Fruit fly (Drosophila melanogaster) whole organism, wandering third instar larva: Measurements from ENCODE around the gene xit.
A peak's percentile ranks its signal among the peaks of the same experiment; 100 is the strongest.

Source experiments
- Abd-B ChIP-seq: fragments of >200 bp; optimal IDR thresholded peaks from 2 replicates; lab custom pipeline; 2017; ENCODE audit warnings: missing biosample characterization, missing genetic modification characterization
- CG32264 ChIP-seq: fragments of 200-800 bp; sonication (Bioruptor generic); optimal IDR thresholded peaks from 2 replicates; lab custom pipeline; 2016; ENCODE audit warnings: missing biosample characterization, missing genetic modification characterization
- CG9705 ChIP-seq: fragments of 200-800 bp; sonication (Bioruptor generic); optimal IDR thresholded peaks from 2 replicates; lab custom pipeline; 2018; ENCODE audit warnings: missing biosample characterization, mild to moderate bottlenecking, missing genetic modification characterization
- Dfd ChIP-seq: fragments of >200 bp; optimal IDR thresholded peaks from 2 replicates; lab custom pipeline; 2017; ENCODE audit warnings: missing biosample characterization, missing genetic modification characterization
- Dif ChIP-seq: fragments of 200-275, 200-300 bp; sonication (Bioruptor generic); optimal IDR thresholded peaks from 2 replicates; lab custom pipeline; 2018; ENCODE audit warnings: missing biosample characterization, missing genetic modification characterization; ENCODE audit not compliant: partially characterized antibody
- GATAd ChIP-seq: sonication (Bioruptor generic); optimal IDR thresholded peaks from 2 replicates; lab custom pipeline; 2016; ENCODE audit warnings: missing biosample characterization, missing genetic modification characterization
- HLH106 ChIP-seq: fragments of 200-800 bp; optimal IDR thresholded peaks from 3 replicates; lab custom pipeline; 2019; ENCODE audit warnings: missing biosample characterization, mild to moderate bottlenecking, missing genetic modification characterization, moderate library complexity
- Hnf4 ChIP-seq: fragments of 200-800 bp; sonication (Bioruptor generic); optimal IDR thresholded peaks from 2 replicates; lab custom pipeline; 2016; ENCODE audit warnings: missing biosample characterization, mild to moderate bottlenecking, missing genetic modification characterization
- Hr78 ChIP-seq: fragments of >200 bp; optimal IDR thresholded peaks from 2 replicates; lab custom pipeline; 2017; ENCODE audit warnings: missing biosample characterization, missing genetic modification characterization
- Hr83 ChIP-seq: fragments of 200-300 bp; sonication (Bioruptor generic); optimal IDR thresholded peaks from 2 replicates; lab custom pipeline; 2016; ENCODE audit warnings: missing biosample characterization, mild to moderate bottlenecking, missing genetic modification characterization, moderate library complexity; ENCODE audit not compliant: poor library complexity, severe bottlenecking
- Jra ChIP-seq: sonication (Bioruptor generic); optimal IDR thresholded peaks from 2 replicates; lab custom pipeline; 2016; ENCODE audit warnings: missing biosample characterization, missing genetic modification characterization
- Mio ChIP-seq: sonication (Bioruptor generic); optimal IDR thresholded peaks from 2 replicates; lab custom pipeline; 2016; ENCODE audit warnings: missing biosample characterization, missing genetic modification characterization
- Myc ChIP-seq: fragments of >200 bp; optimal IDR thresholded peaks from 2 replicates; lab custom pipeline; 2017
- N ChIP-seq: fragments of >200 bp; optimal IDR thresholded peaks from 2 replicates; lab custom pipeline; 2018; ENCODE audit warnings: missing biosample characterization, missing external identifiers, missing genetic modification characterization
- OdsH ChIP-seq: fragments of 200-800 bp; sonication (Bioruptor generic); optimal IDR thresholded peaks from 2 replicates; lab custom pipeline; 2016; ENCODE audit warnings: missing biosample characterization, mild to moderate bottlenecking, missing genetic modification characterization
- Rel ChIP-seq, 2 experiments: fragments of 200-800 bp; sonication (Bioruptor generic) in 1 of 2; optimal IDR thresholded peaks; 2 replicates in 1 of 2; 3 replicates in 1 of 2; lab custom pipeline; 2016 to 2019; ENCODE audit warnings: mild to moderate bottlenecking in 2 of 2, missing biosample characterization in 2 of 2, missing genetic modification characterization in 2 of 2, moderate library complexity in 1 of 2
- Sp1 ChIP-seq: fragments of 200-800 bp; sonication (Bioruptor generic); optimal IDR thresholded peaks from 3 replicates; lab custom pipeline; 2019; ENCODE audit warnings: missing biosample characterization, mild to moderate bottlenecking, missing genetic modification characterization, moderate library complexity
- Vsx2 ChIP-seq: fragments of 200-300, 225-300 bp; sonication (Bioruptor generic); optimal IDR thresholded peaks from 2 replicates; lab custom pipeline; 2018; ENCODE audit warnings: missing biosample characterization, missing genetic modification characterization; ENCODE audit not compliant: partially characterized antibody
- br ChIP-seq: fragments of 200-800 bp; sonication (Bioruptor generic); optimal IDR thresholded peaks from 2 replicates; lab custom pipeline; 2016; ENCODE audit warnings: missing biosample characterization, missing genetic modification characterization
- brk ChIP-seq: fragments of 200-800 bp; sonication (Bioruptor generic); optimal IDR thresholded peaks from 2 replicates; lab custom pipeline; 2016; ENCODE audit warnings: missing biosample characterization, mild to moderate bottlenecking, missing genetic modification characterization
- dl ChIP-seq, 2 experiments: fragments of 175-275, 200-275 bp in 1 of 2; fragments of 200-275 bp in 1 of 2; sonication (Bioruptor generic); optimal IDR thresholded peaks; lab custom pipeline; 2018; ENCODE audit warnings: mild to moderate bottlenecking in 2 of 2, missing biosample characterization in 2 of 2, missing genetic modification characterization in 2 of 2, moderate library complexity in 2 of 2; ENCODE audit not compliant: partially characterized antibody in 2 of 2, insufficient read depth in 1 of 2
- dmrt93B ChIP-seq: fragments of 200-800 bp; sonication (Bioruptor generic); optimal IDR thresholded peaks from 2 replicates; lab custom pipeline; 2018; ENCODE audit warnings: missing biosample characterization, mild to moderate bottlenecking, missing genetic modification characterization
- dsf ChIP-seq: sonication (Bioruptor generic); optimal IDR thresholded peaks from 2 replicates; lab custom pipeline; 2016; ENCODE audit warnings: missing biosample characterization, missing genetic modification characterization, borderline replicate concordance
- foxo ChIP-seq, 2 experiments: fragments of 200-800 bp; sonication (Bioruptor generic); optimal IDR thresholded peaks; 2 replicates in 1 of 2; 3 replicates in 1 of 2; lab custom pipeline; 2016 to 2017; ENCODE audit warnings: missing biosample characterization in 2 of 2, missing genetic modification characterization in 2 of 2
- fru ChIP-seq: fragments of 200-800 bp; sonication (Bioruptor generic); optimal IDR thresholded peaks from 3 replicates; lab custom pipeline; 2016; ENCODE audit warnings: missing biosample characterization, mild to moderate bottlenecking, missing genetic modification characterization
- h ChIP-seq: fragments of 200-800 bp; sonication (Bioruptor generic); optimal IDR thresholded peaks from 3 replicates; lab custom pipeline; 2016; ENCODE audit warnings: missing biosample characterization, mild to moderate bottlenecking, missing genetic modification characterization
- jim ChIP-seq: fragments of 175-275, 200-325 bp; sonication (Bioruptor generic); optimal IDR thresholded peaks from 2 replicates; lab custom pipeline; 2016; ENCODE audit warnings: missing biosample characterization, mild to moderate bottlenecking, missing genetic modification characterization
- lola ChIP-seq: fragments of >200 bp; optimal IDR thresholded peaks from 2 replicates; lab custom pipeline; 2017; ENCODE audit warnings: missing biosample characterization, missing genetic modification characterization
- pan ChIP-seq: fragments of >200 bp; optimal IDR thresholded peaks from 2 replicates; lab custom pipeline; 2017
- psq ChIP-seq: fragments of 200-800 bp; sonication (Bioruptor generic); optimal IDR thresholded peaks from 3 replicates; lab custom pipeline; 2017; ENCODE audit warnings: missing biosample characterization, mild to moderate bottlenecking, missing genetic modification characterization, moderate library complexity
- rgr ChIP-seq: fragments of 200-800 bp; sonication (Bioruptor generic); optimal IDR thresholded peaks from 3 replicates; lab custom pipeline; 2016; ENCODE audit warnings: missing biosample characterization, mild to moderate bottlenecking, missing genetic modification characterization
- sage ChIP-seq: fragments of 200-800 bp; sonication (Bioruptor generic); optimal IDR thresholded peaks from 2 replicates; lab custom pipeline; 2016; ENCODE audit warnings: missing biosample characterization, mild to moderate bottlenecking, missing genetic modification characterization
- sv ChIP-seq: fragments of 200-800 bp; sonication (Bioruptor generic); optimal IDR thresholded peaks from 3 replicates; lab custom pipeline; 2016; ENCODE audit warnings: missing biosample characterization, missing genetic modification characterization
- tai ChIP-seq: sonication (Bioruptor generic); optimal IDR thresholded peaks from 2 replicates; lab custom pipeline; 2016; ENCODE audit warnings: missing biosample characterization, missing genetic modification characterization
- usp ChIP-seq: fragments of >200 bp; optimal IDR thresholded peaks from 2 replicates; lab custom pipeline; 2017; ENCODE audit warnings: missing biosample characterization, missing genetic modification characterization
- woc ChIP-seq: sonication (Bioruptor generic); optimal IDR thresholded peaks from 2 replicates; lab custom pipeline; 2016; ENCODE audit warnings: missing biosample characterization, mild to moderate bottlenecking, missing genetic modification characterization

Gene xit

DNA sequence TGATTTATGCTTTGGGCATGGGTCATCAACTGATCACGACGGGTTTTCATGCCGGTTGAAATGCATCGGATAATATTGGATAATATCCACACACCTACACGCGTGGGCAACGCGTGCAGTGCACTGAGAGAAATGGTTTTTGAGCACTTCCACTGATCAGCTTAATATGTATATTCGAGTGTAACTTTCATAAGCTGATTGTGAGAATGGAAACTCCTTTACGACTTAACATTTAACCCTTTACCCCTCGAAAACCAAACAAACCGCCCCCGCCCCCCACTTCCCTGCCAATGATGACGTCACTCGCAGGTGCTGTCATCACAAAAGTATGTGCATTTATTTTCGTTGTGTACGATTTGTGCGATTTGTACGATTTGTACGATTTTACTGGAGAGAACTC lies 26.0 kb upstream of the xit start:
- TF ChIP-seq dmrt93B = peak; percentile 13
- peak in 1 of 2 experiments; percentile 27 for TF ChIP-seq foxo (GFP tag; optimal IDR thresholded peaks at IDR 0.05; lab: Kevin White, UChicago)
- no peak for TF ChIP-seq sv (GFP tag; lab: Kevin White, UChicago)
- no peak for TF ChIP-seq Myc (lab: Kevin White, UChicago)
- TF ChIP-seq rgr (GFP tag; lab: Kevin White, UChicago) = no peak
- TF ChIP-seq jim (GFP tag; lab: Kevin White, UChicago) = no peak
- TF ChIP-seq HLH106 (tag; lab: Kevin White, UChicago) = peak; percentile 46
- TF ChIP-seq, all 38 proteins: peak for 3

- no peak for TF ChIP-seq Vsx2 (GFP tag; lab: Kevin White, UChicago)
- no peak for TF ChIP-seq HLH106 (tag; lab: Kevin White, UChicago)
- no peak for TF ChIP-seq sage
- TF ChIP-seq Abd-B = no peak
- no peak for TF ChIP-seq foxo (GFP tag; optimal IDR thresholded peaks at IDR 0.05; lab: Kevin White, UChicago)
- no peak for TF ChIP-seq fru (GFP tag; lab: Kevin White, UChicago)
Measured at dm6 chrX:6795987-6796691, 24.7 kb upstream of the xit start.

- TF ChIP-seq Vsx2 (GFP tag; lab: Kevin White, UChicago) (no peak), brk (GFP tag; lab: Kevin White, UChicago) (no peak), Dif (no peak), usp (GFP tag; lab: Kevin White, UChicago) (no peak), CG9705 (GFP tag; lab: Kevin White, UChicago) (no peak), br (no peak), pan (lab: Kevin White, UChicago) (no peak), tai (GFP tag; lab: Kevin White, UChicago) (no peak), sage (no peak)
Measured at dm6 chrX:6796972-6797371, 23.8 kb upstream of the xit start.

DNA sequence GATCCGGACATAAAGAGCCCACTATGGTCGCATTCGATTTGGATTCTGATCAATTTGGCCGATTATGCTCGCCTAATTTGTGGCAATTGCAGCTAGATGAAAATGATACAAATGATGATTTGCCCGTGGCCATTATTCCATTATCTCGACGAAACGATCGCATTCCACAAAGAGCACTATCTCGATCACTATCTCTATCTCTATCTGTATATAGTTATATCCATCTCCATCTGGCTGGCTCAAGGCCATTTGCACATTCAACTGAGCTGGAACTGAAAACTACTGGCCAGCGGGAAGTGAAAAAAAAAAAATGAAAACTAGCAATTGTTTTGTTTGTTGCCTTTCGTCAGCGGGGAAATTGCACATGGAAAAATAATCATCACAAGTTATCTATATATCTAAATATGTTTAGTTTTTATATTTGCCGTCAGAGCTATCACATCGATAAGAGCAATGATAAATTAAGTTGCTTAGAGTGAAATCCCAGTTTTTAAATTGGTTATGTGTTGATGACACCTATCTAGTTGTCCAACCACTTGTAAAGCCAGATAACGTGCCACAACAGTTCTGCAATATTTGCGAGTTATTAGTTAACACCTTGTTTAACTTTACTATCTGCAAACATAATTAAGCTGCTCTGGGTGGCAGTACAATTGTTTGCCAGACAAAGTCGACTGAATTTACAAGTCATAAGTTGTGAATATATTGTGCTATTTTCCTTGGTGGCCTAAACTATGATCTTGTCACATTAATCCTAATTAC lies 21.4 kb upstream of the xit start:
- TF ChIP-seq Hr83 (GFP tag; lab: Kevin White, UChicago) (no peak), dmrt93B (no peak), sv (GFP tag; lab: Kevin White, UChicago) (no peak), GATAd (GFP tag; lab: Kevin White, UChicago) (no peak), sage (no peak), br (no peak), rgr (GFP tag; lab: Kevin White, UChicago) (no peak), Hnf4 (GFP tag; lab: Kevin White, UChicago) (no peak)

- TF ChIP-seq Sp1 (GFP tag; lab: Kevin White, UChicago) = peak; percentile 22
- TF ChIP-seq lola = no peak
- peak; percentile 41 for TF ChIP-seq rgr (GFP tag; lab: Kevin White, UChicago)
- TF ChIP-seq Mio (GFP tag; lab: Kevin White, UChicago) = no peak
- peak; percentile 17 for TF ChIP-seq br
- TF ChIP-seq Rel (GFP tag; optimal IDR thresholded peaks at IDR 0.05; lab: Kevin White, UChicago) = no peak
- no peak for TF ChIP-seq Rel (tag; optimal IDR thresholded peaks at IDR 0.05; lab: Kevin White, UChicago)
- no peak for TF ChIP-seq brk (GFP tag; lab: Kevin White, UChicago)
- no peak for TF ChIP-seq N
- peak; percentile 21 for TF ChIP-seq dmrt93B
- TF ChIP-seq Jra (GFP tag; lab: Kevin White, UChicago) = no peak
- TF ChIP-seq woc (GFP tag; lab: Kevin White, UChicago) = no peak
- TF ChIP-seq h = peak; percentile 54
- no peak for TF ChIP-seq dl (GFP tag; optimal IDR thresholded peaks at IDR 0.05; lab: Kevin White, UChicago; ENCODE audit: insufficient read depth in 1 of 2, partially characterized antibody in 2 of 2)
- no peak for TF ChIP-seq Vsx2 (GFP tag; lab: Kevin White, UChicago)
- TF ChIP-seq Abd-B = no peak
- no peak for TF ChIP-seq dsf
- no peak for TF ChIP-seq Hr78
- TF ChIP-seq sv (GFP tag; lab: Kevin White, UChicago) = peak; percentile 33
- no peak for TF ChIP-seq Dfd (GFP tag; lab: Kevin White, UChicago)
- TF ChIP-seq Myc (lab: Kevin White, UChicago) = peak; percentile 80
- TF ChIP-seq usp (GFP tag; lab: Kevin White, UChicago) = no peak
- TF ChIP-seq CG32264 (GFP tag; lab: Kevin White, UChicago) = no peak
- peak in 1 of 2 experiments; percentile 55 for TF ChIP-seq foxo (GFP tag; optimal IDR thresholded peaks at IDR 0.05; lab: Kevin White, UChicago)
- no peak for TF ChIP-seq tai (GFP tag; lab: Kevin White, UChicago)
- peak; percentile 14 for TF ChIP-seq OdsH (GFP tag; lab: Kevin White, UChicago)
- peak; percentile 20 for TF ChIP-seq Dif
- TF ChIP-seq psq (GFP tag; lab: Kevin White, UChicago) = peak; percentile 9
- TF ChIP-seq Hnf4 (GFP tag; lab: Kevin White, UChicago) = peak; percentile 16
- peak; percentile 25 for TF ChIP-seq HLH106 (tag; lab: Kevin White, UChicago)
- no peak for TF ChIP-seq jim (GFP tag; lab: Kevin White, UChicago)
Measured at dm6 chrX:6800726-6801296, 20.0 kb upstream of the xit start.
